Fruit fly (Drosophila melanogaster) whole organism, embryonic: Measurements from ENCODE around the gene wda.

ENCODE experiments used
- Abd-B ChIP-seq: fragments of 200-800 bp; sonication (Bioruptor generic); optimal IDR thresholded peaks from 2 replicates; lab custom pipeline; 2018; ENCODE audit warnings: missing biosample characterization, mild to moderate bottlenecking, missing genetic modification characterization, moderate library complexity
- Atf6 ChIP-seq: fragments of 200-800 bp; sonication (Bioruptor generic); IDR thresholded peaks from 2 replicates; pipeline ENCODE4 v1.3.6; 2022; ENCODE audit warnings: missing biosample characterization, missing genetic modification characterization
- B-H2 ChIP-seq: fragments of 200-800 bp; sonication (Bioruptor generic); optimal IDR thresholded peaks from 2 replicates; lab custom pipeline; 2018; ENCODE audit warnings: missing biosample characterization, mild to moderate bottlenecking, missing genetic modification characterization
- CG10462 ChIP-seq: fragments of 200-800 bp; sonication (Bioruptor generic); optimal IDR thresholded peaks from 2 replicates; lab custom pipeline; 2016; ENCODE audit warnings: missing biosample characterization, missing genetic modification characterization
- CG11723 ChIP-seq: fragments of 200-800 bp; sonication (Bioruptor generic); optimal IDR thresholded peaks from 2 replicates; lab custom pipeline; 2017; ENCODE audit warnings: missing biosample characterization, mild to moderate bottlenecking, missing genetic modification characterization
- CG13775 ChIP-seq: fragments of 200-800 bp; sonication (Bioruptor generic); optimal IDR thresholded peaks from 3 replicates; lab custom pipeline; 2017; ENCODE audit warnings: missing biosample characterization, mild to moderate bottlenecking, missing genetic modification characterization
- CG14014 ChIP-seq: fragments of 200-800 bp; sonication (Bioruptor generic); IDR thresholded peaks from 2 replicates; pipeline ENCODE4 v1.3.6; 2022; ENCODE audit warnings: missing biosample characterization, missing genetic modification characterization
- CG14441 ChIP-seq: fragments of 200-800 bp; sonication (Bioruptor generic); IDR thresholded peaks from 2 replicates; pipeline ENCODE4 v1.3.6; 2022; ENCODE audit warnings: missing biosample characterization, missing genetic modification characterization
- CG15479 ChIP-seq: fragments of 200-800 bp; sonication (Bioruptor generic); optimal IDR thresholded peaks from 3 replicates; lab custom pipeline; 2019; ENCODE audit warnings: missing biosample characterization, mild to moderate bottlenecking, missing genetic modification characterization, moderate library complexity
- CG1602 ChIP-seq: fragments of 200-800 bp; sonication (Bioruptor generic); optimal IDR thresholded peaks from 3 replicates; lab custom pipeline; 2016; ENCODE audit warnings: missing biosample characterization, missing genetic modification characterization
- CG34376 ChIP-seq: fragments of 200-800 bp; sonication (Bioruptor generic); optimal IDR thresholded peaks from 2 replicates; lab custom pipeline; 2018; ENCODE audit warnings: missing biosample characterization, mild to moderate bottlenecking, missing genetic modification characterization
- CG6254 ChIP-seq: fragments of 200-800 bp; sonication (Bioruptor generic); optimal IDR thresholded peaks from 3 replicates; lab custom pipeline; 2017; ENCODE audit warnings: mild to moderate bottlenecking, missing biosample characterization, missing genetic modification reagents, missing genetic modification characterization
- CG6689 ChIP-seq: fragments of 200-800 bp; sonication (Bioruptor generic); IDR thresholded peaks from 2 replicates; pipeline ENCODE4 v1.3.6; 2022; ENCODE audit warnings: missing biosample characterization, missing genetic modification characterization
- CG7987 ChIP-seq: fragments of 200-800 bp; sonication (Bioruptor generic); optimal IDR thresholded peaks from 2 replicates; lab custom pipeline; 2018; ENCODE audit warnings: missing biosample characterization, mild to moderate bottlenecking, missing genetic modification characterization, moderate library complexity
- CG8089 ChIP-seq: fragments of 200-800 bp; sonication (Bioruptor generic); optimal IDR thresholded peaks from 3 replicates; lab custom pipeline; 2016; ENCODE audit warnings: missing biosample characterization, missing genetic modification characterization
- CG9215 ChIP-seq: fragments of 200-800 bp; sonication (Bioruptor generic); IDR thresholded peaks from 2 replicates; pipeline ENCODE4 v1.3.6; 2022; ENCODE audit warnings: missing biosample characterization, missing genetic modification characterization
- CG9437 ChIP-seq: fragments of 200-800 bp; sonication (Bioruptor generic); optimal IDR thresholded peaks from 2 replicates; lab custom pipeline; 2018; ENCODE audit warnings: missing biosample characterization, mild to moderate bottlenecking, missing genetic modification characterization
- Chrac-16 ChIP-seq: fragments of 200-800 bp; sonication (Bioruptor generic); optimal IDR thresholded peaks from 3 replicates; lab custom pipeline; 2016; ENCODE audit warnings: missing biosample characterization, missing genetic modification characterization
- Ets65A ChIP-seq: fragments of 200-800 bp; sonication (Bioruptor generic); peaks from one replicate; lab custom pipeline; 2016; ENCODE audit warnings: missing biosample characterization, missing genetic modification characterization
- Fer2 ChIP-seq: fragments of 200-800 bp; sonication (Bioruptor generic); optimal IDR thresholded peaks from 2 replicates; lab custom pipeline; 2018; ENCODE audit warnings: missing biosample characterization, mild to moderate bottlenecking, missing genetic modification characterization, moderate library complexity
- HLH3B ChIP-seq: fragments of 200-800 bp; sonication (Bioruptor generic); IDR thresholded peaks from 2 replicates; pipeline ENCODE4 v1.3.6; 2022; ENCODE audit warnings: missing biosample characterization, missing genetic modification characterization
- Lhr ChIP-seq: fragments of 200-800 bp; sonication (Bioruptor generic); optimal IDR thresholded peaks from 3 replicates; lab custom pipeline; 2017; ENCODE audit warnings: mild to moderate bottlenecking, missing biosample characterization, missing genetic modification reagents, missing genetic modification characterization
- MBD-R2 ChIP-seq: fragments of 200-800 bp; sonication (Bioruptor generic); IDR thresholded peaks from 2 replicates; pipeline ENCODE4 v1.3.6; 2022; ENCODE audit warnings: missing biosample characterization, missing genetic modification characterization
- MESR4 ChIP-seq: fragments of 200-800 bp; sonication (Bioruptor generic); optimal IDR thresholded peaks from 2 replicates; lab custom pipeline; 2018; ENCODE audit warnings: missing biosample characterization, mild to moderate bottlenecking, missing genetic modification characterization, moderate library complexity
- Max ChIP-seq: fragments of 200-800 bp; sonication (Bioruptor generic); optimal IDR thresholded peaks from 2 replicates; lab custom pipeline; 2016; ENCODE audit warnings: missing biosample characterization, mild to moderate bottlenecking, missing genetic modification characterization
- Myb ChIP-seq: fragments of 200-800 bp; sonication (Bioruptor generic); optimal IDR thresholded peaks from 2 replicates; lab custom pipeline; 2016; ENCODE audit warnings: missing biosample characterization, missing genetic modification characterization
- Rfx ChIP-seq: fragments of 200-800 bp; sonication (Bioruptor generic); IDR thresholded peaks from 2 replicates; pipeline ENCODE4 v1.3.6; 2022; ENCODE audit warnings: missing biosample characterization, missing genetic modification characterization
- Sox102F ChIP-seq: fragments of 200-800 bp; sonication (Bioruptor generic); optimal IDR thresholded peaks from 2 replicates; lab custom pipeline; 2018; ENCODE audit warnings: missing biosample characterization, mild to moderate bottlenecking, missing genetic modification characterization, moderate library complexity
- chinmo ChIP-seq: fragments of 200-800 bp; sonication (Bioruptor generic); IDR thresholded peaks from 4 replicates; pipeline ENCODE4 v1.3.6; 2022; ENCODE audit warnings: missing biosample characterization, missing genetic modification characterization; ENCODE audit not compliant: partially characterized antibody
- disco-r ChIP-seq: fragments of 200-800 bp; sonication (Bioruptor generic); optimal IDR thresholded peaks from 2 replicates; lab custom pipeline; 2016; ENCODE audit warnings: missing biosample characterization, missing genetic modification characterization
- emc ChIP-seq: fragments of 200-800 bp; sonication (Bioruptor generic); optimal IDR thresholded peaks from 2 replicates; lab custom pipeline; 2016; ENCODE audit warnings: missing biosample characterization, missing genetic modification characterization
- ems ChIP-seq: fragments of 200-800 bp; sonication (Bioruptor generic); optimal IDR thresholded peaks from 3 replicates; lab custom pipeline; 2016; ENCODE audit warnings: missing biosample characterization, missing genetic modification characterization
- eyg ChIP-seq: fragments of 200-800 bp; sonication (Bioruptor generic); optimal IDR thresholded peaks from 3 replicates; lab custom pipeline; 2016; ENCODE audit warnings: missing biosample characterization, missing genetic modification characterization
- fd3F ChIP-seq: fragments of 200-800 bp; sonication (Bioruptor generic); optimal IDR thresholded peaks from 2 replicates; lab custom pipeline; 2018; ENCODE audit warnings: missing biosample characterization, mild to moderate bottlenecking, missing genetic modification characterization, moderate library complexity
- kay ChIP-seq: fragments of 200-800 bp; sonication (Bioruptor generic); optimal IDR thresholded peaks from 2 replicates; lab custom pipeline; 2016; ENCODE audit warnings: missing biosample characterization, missing genetic modification characterization
- luna ChIP-seq: fragments of 200-800 bp; sonication (Bioruptor generic); optimal IDR thresholded peaks from 2 replicates; lab custom pipeline; 2016; ENCODE audit warnings: missing biosample characterization, missing genetic modification characterization
- maf-S ChIP-seq: fragments of 200-800 bp; sonication (Bioruptor generic); optimal IDR thresholded peaks from 2 replicates; lab custom pipeline; 2016; ENCODE audit warnings: missing biosample characterization, missing genetic modification characterization
- mam ChIP-seq: fragments of 200-800 bp; sonication (Bioruptor generic); optimal IDR thresholded peaks from 3 replicates; lab custom pipeline; 2016; ENCODE audit warnings: missing biosample characterization, missing genetic modification characterization
- mirr ChIP-seq: fragments of 200-800 bp; sonication (Bioruptor generic); optimal IDR thresholded peaks from 3 replicates; lab custom pipeline; 2018; ENCODE audit warnings: missing biosample characterization, mild to moderate bottlenecking, missing genetic modification characterization
- nau ChIP-seq: fragments of 200-800 bp; sonication (Bioruptor generic); optimal IDR thresholded peaks from 3 replicates; lab custom pipeline; 2017; ENCODE audit warnings: missing biosample characterization, mild to moderate bottlenecking, missing genetic modification characterization, missing genetic modification reagents
- nerfin-1 ChIP-seq: fragments of 200-800 bp; sonication (Bioruptor generic); optimal IDR thresholded peaks from 3 replicates; lab custom pipeline; 2019; ENCODE audit warnings: missing biosample characterization, mild to moderate bottlenecking, missing genetic modification characterization, moderate library complexity
- odd ChIP-seq: fragments of 200-800 bp; sonication (Bioruptor generic); optimal IDR thresholded peaks from 2 replicates; lab custom pipeline; 2017; ENCODE audit warnings: missing biosample characterization, mild to moderate bottlenecking, missing genetic modification characterization
- phol ChIP-seq: fragments of 200-800 bp; sonication (Bioruptor generic); optimal IDR thresholded peaks from 3 replicates; lab custom pipeline; 2018; ENCODE audit warnings: missing biosample characterization, mild to moderate bottlenecking, missing genetic modification characterization, moderate library complexity
- sim ChIP-seq: fragments of 200-800 bp; sonication (Bioruptor generic); IDR thresholded peaks from 2 replicates; pipeline ENCODE4 v1.3.6; 2022; ENCODE audit warnings: missing biosample characterization, missing genetic modification characterization
- sr ChIP-seq: fragments of 200-800 bp; sonication (Bioruptor generic); IDR thresholded peaks from 3 replicates; pipeline ENCODE4 v1.3.6; 2022; ENCODE audit warnings: missing biosample characterization, missing genetic modification characterization
- trem ChIP-seq: fragments of 200-800 bp; optimal IDR thresholded peaks from 3 replicates; lab custom pipeline; 2019; ENCODE audit warnings: missing biosample characterization, mild to moderate bottlenecking, missing genetic modification characterization, moderate library complexity
- ttk ChIP-seq: fragments of 200-800 bp; sonication (Bioruptor generic); IDR thresholded peaks from 2 replicates; pipeline ENCODE4 v2.1.2; 2022; ENCODE audit warnings: missing biosample characterization, missing genetic modification characterization
- tup ChIP-seq: fragments of 200-800 bp; sonication (Bioruptor generic); optimal IDR thresholded peaks from 2 replicates; lab custom pipeline; 2016; ENCODE audit warnings: missing biosample characterization, mild to moderate bottlenecking, missing genetic modification characterization, moderate library complexity
- unpg ChIP-seq: fragments of 200-800 bp; sonication (Bioruptor generic); optimal IDR thresholded peaks from 3 replicates; lab custom pipeline; 2018; ENCODE audit warnings: missing biosample characterization, mild to moderate bottlenecking, missing genetic modification characterization, moderate library complexity
- yki ChIP-seq: fragments of >200 bp; optimal IDR thresholded peaks from 3 replicates; lab custom pipeline; 2018

wda gene

dm6 chr3R:23297132-23297862 is 39.4 kb upstream of the wda start (continued):
- no peak for TF ChIP-seq ttk (GFP tag; lab: Robert Waterston, UW)
- TF ChIP-seq kay (GFP tag; lab: Kevin White, UChicago): peak; percentile 13
- TF ChIP-seq CG6254: no peak
- TF ChIP-seq CG9437 (GFP tag; lab: Kevin White, UChicago): no peak
- peak; percentile 55 for TF ChIP-seq Sox102F (GFP tag; lab: Kevin White, UChicago)
- no peak for TF ChIP-seq CG13775 (GFP tag; lab: Kevin White, UChicago)
- peak; percentile 20 for TF ChIP-seq Max (GFP tag; lab: Kevin White, UChicago)
- TF ChIP-seq CG14441 (GFP tag; lab: Robert Waterston, UW): no peak
- peak; percentile 35 for TF ChIP-seq Abd-B (GFP tag; lab: Kevin White, UChicago)
- no peak for TF ChIP-seq CG8089 (GFP tag; lab: Kevin White, UChicago)
- no peak; the same call in 1 of the 2 replicates for TF ChIP-seq CG9215 (GFP tag; lab: Robert Waterston, UW)
- TF ChIP-seq emc: no peak
- TF ChIP-seq Fer2 (tag; lab: Kevin White, UChicago): no peak
- TF ChIP-seq sr (GFP tag; lab: Robert Waterston, UW): no peak
- TF ChIP-seq Lhr (GFP tag; lab: Kevin White, UChicago): no peak
- TF ChIP-seq maf-S (GFP tag; lab: Kevin White, UChicago): no peak
- TF ChIP-seq odd: no peak
- no peak for TF ChIP-seq tup (GFP tag; lab: Kevin White, UChicago)
- TF ChIP-seq yki (lab: Kevin White, UChicago): no peak
- TF ChIP-seq ems: no peak
- TF ChIP-seq chinmo (GFP tag; lab: Robert Waterston, UW): 0 out of 4 replicates have a peak, but pooled peaks have one; percentile 14
- TF ChIP-seq CG6689 (GFP tag; lab: Robert Waterston, UW): 0 out of 2 replicates have a peak, but pooled peaks have one; percentile 32
- TF ChIP-seq MESR4 (GFP tag; lab: Kevin White, UChicago): no peak
- peak; percentile 38 for TF ChIP-seq CG1602 (GFP tag; lab: Kevin White, UChicago)
- no peak for TF ChIP-seq mam
- no peak for TF ChIP-seq luna (GFP tag; lab: Kevin White, UChicago)
- no peak; the same call in 1 of the 2 replicates for TF ChIP-seq HLH3B
- TF ChIP-seq B-H2 (GFP tag; lab: Kevin White, UChicago): no peak
- TF ChIP-seq CG14014 (GFP tag; lab: Robert Waterston, UW): no peak
- TF ChIP-seq mirr: no peak
- TF ChIP-seq CG11723: no peak
- TF ChIP-seq eyg: no peak
- TF ChIP-seq Chrac-16: peak; percentile 37
- no peak for TF ChIP-seq nau
- peak; percentile 43 for TF ChIP-seq unpg (GFP tag; lab: Kevin White, UChicago)
- peak; percentile 70 for TF ChIP-seq phol (tag; lab: Kevin White, UChicago)
- TF ChIP-seq nerfin-1 (tag; lab: Kevin White, UChicago): no peak
- TF ChIP-seq Myb (GFP tag; lab: Kevin White, UChicago): no peak
- TF ChIP-seq CG15479: no peak
- TF ChIP-seq Atf6: no peak
- TF ChIP-seq MBD-R2 (GFP tag; lab: Robert Waterston, UW): no peak
- peak; percentile 40 for TF ChIP-seq CG34376
- TF ChIP-seq CG7987 (GFP tag; lab: Kevin White, UChicago): no peak
- no peak for TF ChIP-seq sim (GFP tag; lab: Robert Waterston, UW)
- no peak for TF ChIP-seq disco-r
- no peak for TF ChIP-seq CG10462 (GFP tag; lab: Kevin White, UChicago)
- no peak for TF ChIP-seq fd3F
- no peak for TF ChIP-seq Ets65A (GFP tag; lab: Kevin White, UChicago)
- TF ChIP-seq trem (tag; lab: Kevin White, UChicago): peak; percentile 36
- peak; percentile 54; the same call in 1 of the 2 replicates for TF ChIP-seq Rfx (GFP tag; lab: Robert Waterston, UW)
